Worm (Caenorhabditis elegans): Measurements from ENCODE around the gene F54D10.5.
"Not testable (repeated sequence)": the region's sequence is repeated elsewhere in the genome, so short reads cannot be mapped to it uniquely, and the experiment has no call there.

- TF ChIP-seq ceh-82 (tag; optimal IDR thresholded peaks at IDR 0.05); nhr-77 (tag; optimal IDR thresholded peaks at IDR 0.05); unc-130 (tag; optimal IDR thresholded peaks at IDR 0.05); elt-3 (tag; optimal IDR thresholded peaks at IDR 0.05); unc-62 (GFP tag; optimal IDR thresholded peaks at IDR 0.05): not testable (repeated sequence)
These were observed 8.4 kb upstream of the F54D10.5 start, which contains the start of gene fbxa-24 for ce11 chrII:3816251-3816849.
